Worm (Caenorhabditis elegans) whole organism, young adult: ENCODE data around the gene M151.3.

Experiments
- F10E7.11 ChIP-seq: sonication (generic microtip); optimal IDR thresholded peaks from 2 replicates; lab custom pipeline; 2017; ENCODE audit warnings: mild to moderate bottlenecking, missing genetic modification characterization, moderate library complexity, missing compliant biosample characterization
- F22D6.2 ChIP-seq: sonication (generic microtip); optimal IDR thresholded peaks from 2 replicates; lab custom pipeline; 2016; ENCODE audit warnings: mild to moderate bottlenecking, missing genetic modification characterization, missing compliant biosample characterization
- F23B12.7 ChIP-seq: sonication (generic microtip); optimal IDR thresholded peaks from 2 replicates; lab custom pipeline; 2017; ENCODE audit warnings: missing genetic modification characterization, mild to moderate bottlenecking, missing compliant biosample characterization, antibody characterized with exemption, moderate library complexity; ENCODE audit not compliant: insufficient read depth
- F39B2.1 ChIP-seq: fragments of 200-800 bp; sonication (Bioruptor generic); IDR thresholded peaks from 2 replicates; pipeline ENCODE4 v1.3.6; 2022; ENCODE audit warnings: missing genetic modification reagents, missing genetic modification characterization, missing compliant biosample characterization
- F52B5.7 ChIP-seq: sonication (generic microtip); optimal IDR thresholded peaks from 2 replicates; lab custom pipeline; 2016; ENCODE audit warnings: mild to moderate bottlenecking, missing genetic modification characterization, missing compliant biosample characterization
- F55B11.4 ChIP-seq: sonication (generic microtip); optimal IDR thresholded peaks from 2 replicates; lab custom pipeline; 2016; ENCODE audit warnings: missing compliant biosample characterization, missing genetic modification characterization, borderline replicate concordance; ENCODE audit not compliant: insufficient read depth
- F57A8.1 ChIP-seq: fragments of 200-800 bp; sonication (Bioruptor generic); optimal IDR thresholded peaks from 2 replicates; lab custom pipeline; 2018; ENCODE audit warnings: mild to moderate bottlenecking, missing genetic modification characterization, moderate library complexity, missing compliant biosample characterization
- K12H6.12 ChIP-seq: fragments of 200-800 bp; sonication (Bioruptor generic); optimal IDR thresholded peaks from 2 replicates; lab custom pipeline; 2018; ENCODE audit warnings: mild to moderate bottlenecking, missing genetic modification characterization, missing compliant biosample characterization
- T07F8.4 ChIP-seq: sonication (generic microtip); optimal IDR thresholded peaks from 2 replicates; lab custom pipeline; 2016; ENCODE audit warnings: mild to moderate bottlenecking, missing genetic modification characterization, moderate library complexity, missing compliant biosample characterization
- Y79H2A.3 ChIP-seq: fragments of 200-800 bp; sonication (Bioruptor generic); conservative IDR thresholded peaks from 2 replicates; pipeline ENCODE4 v1.3.6; 2022; ENCODE audit warnings: missing genetic modification reagents, missing genetic modification characterization, missing compliant biosample characterization
- Y95B8A.8 ChIP-seq: fragments of 200-800 bp; sonication (Bioruptor generic); IDR thresholded peaks from 2 replicates; pipeline ENCODE4 v1.3.6; 2022; ENCODE audit warnings: missing genetic modification reagents, missing genetic modification characterization, missing compliant biosample characterization
- ama-1 ChIP-seq, 3 experiments: fragments of 150-350 bp in 1 of 3; sonication (generic microtip) in 2 of 3; optimal IDR thresholded peaks; 2 replicates each; lab custom pipeline; 2014 to 2018; ENCODE audit warnings: missing biosample characterization in 2 of 3, missing genetic modification characterization in 2 of 3, missing genetic modification reagents in 2 of 3
- aptf-2 ChIP-seq: fragments of 200-800 bp; sonication (Bioruptor generic); conservative IDR thresholded peaks from 2 replicates; pipeline ENCODE4 v1.3.6; 2022; ENCODE audit warnings: missing genetic modification reagents, missing genetic modification characterization, missing compliant biosample characterization
- aptf-3 ChIP-seq: fragments of 200-800 bp; sonication (Bioruptor generic); IDR thresholded peaks from 2 replicates; pipeline ENCODE4 v1.3.6; 2022; ENCODE audit warnings: missing genetic modification characterization, missing compliant biosample characterization
- attf-6 ChIP-seq: fragments of 200-800 bp; sonication (Bioruptor generic); IDR thresholded peaks from 2 replicates; pipeline ENCODE4 v1.3.6; 2022; ENCODE audit warnings: missing genetic modification reagents, missing genetic modification characterization, missing compliant biosample characterization
- ceh-100 ChIP-seq: fragments of 200-800 bp; sonication (Bioruptor generic); IDR thresholded peaks from 2 replicates; pipeline ENCODE4 v1.3.6; 2022; ENCODE audit warnings: missing genetic modification reagents, missing genetic modification characterization, missing compliant biosample characterization
- ceh-58 ChIP-seq: fragments of 200-800 bp; sonication (Bioruptor generic); IDR thresholded peaks from 2 replicates; pipeline ENCODE4 v1.3.6; 2022; ENCODE audit warnings: missing genetic modification characterization, missing compliant biosample characterization
- chd-7 ChIP-seq: sonication (generic microtip); optimal IDR thresholded peaks from 2 replicates; lab custom pipeline; 2016; ENCODE audit warnings: mild to moderate bottlenecking, missing genetic modification characterization, moderate library complexity, missing compliant biosample characterization
- dox-1 ChIP-seq: fragments of 200-800 bp; sonication (Bioruptor generic); IDR thresholded peaks from 2 replicates; pipeline ENCODE4 v1.3.6; 2022; ENCODE audit warnings: missing genetic modification reagents, missing genetic modification characterization, missing compliant biosample characterization
- efl-1 ChIP-seq: fragments of 150-350 bp; optimal IDR thresholded peaks from 2 replicates; lab custom pipeline; 2014; ENCODE audit warnings: missing biosample characterization, missing genetic modification reagents, missing genetic modification characterization
- egl-18 ChIP-seq: fragments of 200-800 bp; sonication (Bioruptor generic); IDR thresholded peaks from 2 replicates; pipeline ENCODE4 v1.3.6; 2022; ENCODE audit warnings: missing genetic modification reagents, missing genetic modification characterization, missing compliant biosample characterization
- egl-44 ChIP-seq: fragments of 200-800 bp; sonication (Bioruptor generic); IDR thresholded peaks from 2 replicates; pipeline ENCODE4 v1.3.6; 2022; ENCODE audit warnings: missing genetic modification reagents, missing genetic modification characterization, missing compliant biosample characterization
- ekl-4 ChIP-seq: fragments of 200-800 bp; sonication (Bioruptor generic); IDR thresholded peaks from 2 replicates; pipeline ENCODE4 v1.3.6; 2022; ENCODE audit warnings: missing genetic modification reagents, missing genetic modification characterization, missing compliant biosample characterization
- hlh-12 ChIP-seq: sonication (generic microtip); optimal IDR thresholded peaks from 2 replicates; lab custom pipeline; 2016; ENCODE audit warnings: missing genetic modification characterization, missing compliant biosample characterization
- hsf-1 ChIP-seq: fragments of 200-800 bp; sonication (Bioruptor generic); IDR thresholded peaks from 2 replicates; pipeline ENCODE4 v1.3.6; 2022; ENCODE audit warnings: missing genetic modification reagents, missing genetic modification characterization, missing compliant biosample characterization
- lag-1 ChIP-seq: fragments of 200-800 bp; sonication (Bioruptor generic); IDR thresholded peaks from 2 replicates; pipeline ENCODE4 v1.3.6; 2022; ENCODE audit warnings: missing genetic modification reagents, missing genetic modification characterization, missing compliant biosample characterization
- lin-35 ChIP-seq, 3 experiments: fragments of 150-350 bp in 2 of 3; sonication (generic microtip) in 1 of 3; optimal IDR thresholded peaks; 2 replicates each; lab custom pipeline; 2014 to 2018; ENCODE audit warnings: missing biosample characterization in 3 of 3, missing genetic modification characterization in 3 of 3, missing genetic modification reagents in 3 of 3
- lin-40 ChIP-seq: sonication (generic microtip); optimal IDR thresholded peaks from 2 replicates; lab custom pipeline; 2016; ENCODE audit warnings: missing genetic modification characterization, mild to moderate bottlenecking, missing compliant biosample characterization, missing genotype, missing genetic modification reagents
- madf-10 ChIP-seq: sonication (generic microtip); optimal IDR thresholded peaks from 2 replicates; lab custom pipeline; 2016; ENCODE audit warnings: mild to moderate bottlenecking, missing genetic modification characterization, missing compliant biosample characterization
- mcd-1 ChIP-seq: fragments of 200-800 bp; sonication (Bioruptor generic); IDR thresholded peaks from 2 replicates; pipeline ENCODE4 v1.3.6; 2022; ENCODE audit warnings: missing genetic modification reagents, missing genetic modification characterization, missing compliant biosample characterization
- mes-4 ChIP-seq: sonication (generic microtip); optimal IDR thresholded peaks from 2 replicates; lab custom pipeline; 2016; ENCODE audit warnings: missing genotype, missing genetic modification characterization, missing compliant biosample characterization
- nhr-27 ChIP-seq: fragments of 200-800 bp; sonication (Bioruptor generic); optimal IDR thresholded peaks from 2 replicates; lab custom pipeline; 2018; ENCODE audit warnings: mild to moderate bottlenecking, missing genetic modification characterization, moderate library complexity, missing compliant biosample characterization
- nhr-90 ChIP-seq: sonication (generic microtip); optimal IDR thresholded peaks from 2 replicates; lab custom pipeline; 2016; ENCODE audit warnings: missing genotype, mild to moderate bottlenecking, missing genetic modification characterization, missing compliant biosample characterization
- pbrm-1 ChIP-seq: fragments of 200-800 bp; sonication (Bioruptor generic); IDR thresholded peaks from 2 replicates; pipeline ENCODE4 v1.3.6; 2022; ENCODE audit warnings: missing genetic modification reagents, missing genetic modification characterization, missing compliant biosample characterization
- pha-4 ChIP-seq: fragments of 150-350 bp; sonication (generic microtip); optimal IDR thresholded peaks from 2 replicates; lab custom pipeline; 2014; ENCODE audit warnings: missing biosample characterization, missing genetic modification reagents, missing genetic modification characterization
- snpc-1.3 ChIP-seq: sonication (generic microtip); optimal IDR thresholded peaks from 2 replicates; lab custom pipeline; 2017; ENCODE audit warnings: missing genetic modification characterization, mild to moderate bottlenecking, missing compliant biosample characterization, antibody characterized with exemption, moderate library complexity, missing genotype, missing genetic modification reagents; ENCODE audit not compliant: insufficient read depth
- somi-1 ChIP-seq: fragments of 200-800 bp; sonication (Bioruptor generic); optimal IDR thresholded peaks from 2 replicates; lab custom pipeline; 2018; ENCODE audit warnings: mild to moderate bottlenecking, missing genetic modification characterization, missing compliant biosample characterization
- unc-62 ChIP-seq: fragments of 150-350 bp; optimal IDR thresholded peaks from 2 replicates; lab custom pipeline; 2014; ENCODE audit warnings: missing biosample characterization, missing genetic modification reagents, missing genetic modification characterization
- zfh-2 ChIP-seq: fragments of 200-800 bp; sonication (Bioruptor generic); conservative IDR thresholded peaks from 2 replicates; pipeline ENCODE4 v1.3.6; 2022; ENCODE audit warnings: missing genetic modification reagents, missing genetic modification characterization, missing compliant biosample characterization
- ztf-25 ChIP-seq: fragments of 200-800 bp; sonication (Bioruptor generic); IDR thresholded peaks from 2 replicates; pipeline ENCODE4 v1.3.6; 2022; ENCODE audit warnings: missing genetic modification reagents, missing genetic modification characterization, missing compliant biosample characterization
- ztf-26 ChIP-seq: sonication (generic microtip); optimal IDR thresholded peaks from 2 replicates; lab custom pipeline; 2017; ENCODE audit warnings: missing genetic modification characterization, missing compliant biosample characterization
- ztf-3 ChIP-seq: fragments of 200-800 bp; sonication (Bioruptor generic); optimal IDR thresholded peaks from 2 replicates; lab custom pipeline; 2018; ENCODE audit warnings: mild to moderate bottlenecking, missing genetic modification characterization, missing compliant biosample characterization
- ztf-6 ChIP-seq: fragments of 200-800 bp; sonication (Bioruptor generic); IDR thresholded peaks from 2 replicates; pipeline ENCODE4 v1.3.6; 2022; ENCODE audit warnings: missing genetic modification reagents, missing genetic modification characterization, missing compliant biosample characterization

M151.3 gene

ce11 chrII:3626872-3627271 is at the start of gene M151.3:
Gene M151.3, plus strand, starts transcription at chrII:3627172.
- TF ChIP-seq ztf-25 (GFP tag; lab: Robert Waterston, UW) (no peak), lin-40 (tag; lab: Kevin White, UChicago) (no peak), attf-6 (GFP tag; lab: Robert Waterston, UW) (no peak), ceh-100 (GFP tag; lab: Robert Waterston, UW) (no peak), K12H6.12 (no peak), F23B12.7 (tag; lab: Kevin White, UChicago) (no peak), ama-1 (optimal IDR thresholded peaks at IDR 0.05; lab: Kevin White, UChicago) (no peak), ama-1 (GFP tag; optimal IDR thresholded peaks at IDR 0.05; lab: Kevin White, UChicago) (no peak), F22D6.2 (no peak), F57A8.1 (GFP tag; lab: Kevin White, UChicago) (no peak), nhr-27 (tag; lab: Kevin White, UChicago) (no peak), dox-1 (GFP tag; lab: Robert Waterston, UW) (no peak), nhr-90 (tag; lab: Kevin White, UChicago) (no peak), mes-4 (tag; lab: Kevin White, UChicago) (no peak)

DNA sequence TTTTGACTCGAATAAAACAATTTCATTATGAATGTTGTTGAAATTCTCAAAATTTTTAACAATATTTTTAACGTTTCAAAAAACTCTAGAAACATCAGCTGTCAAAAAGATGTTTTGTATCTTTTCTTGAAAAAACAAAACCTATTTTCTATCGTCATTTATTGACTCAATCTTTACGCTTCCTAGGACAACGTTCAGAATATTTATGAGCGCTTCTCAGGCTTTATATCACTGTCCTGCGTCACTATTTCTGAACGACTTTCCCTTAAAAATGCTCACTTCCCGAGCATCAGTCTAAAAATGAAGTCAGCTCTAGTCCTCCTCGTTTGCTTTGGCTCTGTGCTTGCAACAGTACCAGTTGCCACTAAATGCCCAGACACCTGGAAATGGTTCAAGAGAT is 48.9 kb upstream of the M151.3 start, which contains the start of gene clec-133:
Gene clec-133 (plus strand): TSS at position 301 of the 400 bp plus-strand sequence.
- TF ChIP-seq Y95B8A.8 (no peak), Y79H2A.3 (GFP tag; lab: Robert Waterston, UW) (no peak), T07F8.4 (tag; lab: Kevin White, UChicago) (no peak)
- TF ChIP-seq, all 124 proteins: peak for 0

DNA sequence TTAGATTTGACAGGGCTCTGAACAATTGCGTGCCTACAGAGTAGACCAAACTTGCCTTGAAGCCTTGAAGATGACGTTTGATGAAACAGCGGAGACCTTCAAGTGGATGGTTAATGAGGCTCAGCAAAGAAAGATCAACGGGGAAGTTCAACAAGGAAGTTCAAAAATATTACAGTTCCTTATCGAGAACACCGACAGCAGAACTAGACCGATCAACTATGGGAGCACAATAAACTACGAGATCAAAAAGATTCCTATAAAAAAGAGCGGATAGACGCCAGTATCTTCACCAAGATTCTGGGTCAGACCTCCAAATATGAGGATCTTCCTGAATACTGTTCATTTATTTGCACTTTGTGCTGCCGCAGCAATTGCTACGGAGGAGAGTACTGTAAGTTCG is 47.2 kb upstream of the M151.3 start, which contains the start of gene clec-134:
Gene clec-134 (plus strand): TSS at position 301 of the 400 bp plus-strand sequence.
- TF ChIP-seq somi-1 (GFP tag; lab: Kevin White, UChicago) (no peak), egl-44 (GFP tag; lab: Robert Waterston, UW) (no peak), lag-1 (GFP tag; lab: Robert Waterston, UW) (no peak), madf-10 (no peak), attf-6 (GFP tag; lab: Robert Waterston, UW) (no peak), ekl-4 (GFP tag; lab: Robert Waterston, UW) (no peak), aptf-2 (GFP tag; lab: Robert Waterston, UW) (no peak), unc-62 (GFP tag; lab: Kevin White, UChicago) (no peak), ztf-3 (no peak), dox-1 (GFP tag; lab: Robert Waterston, UW) (no peak)
- TF ChIP-seq, all 124 proteins: peak for 0

DNA sequence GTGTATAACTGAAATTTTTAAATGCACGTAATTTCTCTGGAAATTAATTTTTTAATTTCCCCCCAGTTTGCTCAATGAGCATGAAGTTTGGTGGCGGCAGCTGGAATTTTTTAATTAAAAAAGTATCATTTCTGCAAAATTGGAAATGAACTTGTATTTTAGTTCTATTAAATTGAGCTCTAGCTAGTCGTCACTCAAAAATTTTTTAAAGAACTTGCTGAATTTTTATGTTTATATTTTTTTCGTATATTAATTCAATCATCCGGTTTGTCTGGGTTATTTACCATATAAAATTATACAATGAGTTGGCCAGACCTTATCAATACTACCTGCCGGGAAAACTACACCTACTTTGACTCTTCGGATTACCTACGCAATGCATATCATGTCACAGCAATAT is 45.2 kb upstream of the M151.3 start, which contains the start of gene srh-59:
Gene srh-59 (plus strand): TSS at position 301 of the 400 bp plus-strand sequence.
- TF ChIP-seq hlh-12 (tag; lab: Kevin White, UChicago) (no peak), pha-4 (tag; lab: Kevin White, UChicago) (no peak), ceh-58 (GFP tag; lab: Robert Waterston, UW) (no peak), lin-35 (GFP tag; optimal IDR thresholded peaks at IDR 0.05; lab: Kevin White, UChicago) (no peak), hsf-1 (no peak)
- TF ChIP-seq, all 124 proteins: peak for 0

ce11 chrII:3583402-3583801 is 43.6 kb upstream of the M151.3 start, which contains the start of gene srh-60:
Gene srh-60, plus strand, starts transcription at chrII:3583702.
- TF ChIP-seq zfh-2 (GFP tag; lab: Robert Waterston, UW): no peak
- no peak for TF ChIP-seq F10E7.11 (tag; lab: Kevin White, UChicago)
- TF ChIP-seq lin-40 (tag; lab: Kevin White, UChicago): no peak
- TF ChIP-seq ztf-26 (tag; lab: Kevin White, UChicago): no peak
- no peak for TF ChIP-seq F55B11.4 (tag; lab: Kevin White, UChicago)
- no peak for TF ChIP-seq F39B2.1 (GFP tag; lab: Robert Waterston, UW)
- no peak for TF ChIP-seq ztf-6 (GFP tag; lab: Robert Waterston, UW)
- no peak for TF ChIP-seq aptf-3 (GFP tag; lab: Robert Waterston, UW)
- TF ChIP-seq snpc-1.3: no peak
- no peak for TF ChIP-seq chd-7 (tag; lab: Kevin White, UChicago)
- no peak for TF ChIP-seq egl-18 (GFP tag; lab: Robert Waterston, UW)
- TF ChIP-seq F52B5.7: no peak
- TF ChIP-seq mcd-1 (GFP tag; lab: Robert Waterston, UW): no peak
- TF ChIP-seq pbrm-1 (GFP tag; lab: Robert Waterston, UW): no peak
- no peak for TF ChIP-seq efl-1 (GFP tag; lab: Kevin White, UChicago)
